Fruit fly (Drosophila melanogaster) whole organism, embryonic: ENCODE results near the gene MtnE.

Experiments
- ATbp ChIP-seq: fragments of 200-800 bp; sonication (Bioruptor generic); optimal IDR thresholded peaks from 2 replicates; lab custom pipeline; 2017; ENCODE audit warnings: missing biosample characterization, mild to moderate bottlenecking, missing genetic modification characterization, missing genetic modification reagents
- Adf1 ChIP-seq: fragments of 200-800 bp; sonication (Bioruptor generic); IDR thresholded peaks from 2 replicates; pipeline ENCODE4 v1.3.6; 2022; ENCODE audit warnings: missing biosample characterization, missing genetic modification characterization
- Awh ChIP-seq: fragments of 200-800 bp; sonication (Bioruptor generic); IDR thresholded peaks from 2 replicates; pipeline ENCODE4, ENCODE4 v1.3.6; 2022; ENCODE audit warnings: missing biosample characterization, missing genetic modification characterization
- CG10431 ChIP-seq: fragments of 200-800 bp; sonication (Bioruptor generic); optimal IDR thresholded peaks from 3 replicates; lab custom pipeline; 2018; ENCODE audit warnings: missing biosample characterization, mild to moderate bottlenecking, missing genetic modification characterization
- CG10543 ChIP-seq: fragments of 200-800 bp; sonication (Bioruptor generic); optimal IDR thresholded peaks from 3 replicates; lab custom pipeline; 2017; ENCODE audit warnings: missing biosample characterization, mild to moderate bottlenecking, missing genetic modification characterization, moderate library complexity
- CG11456 ChIP-seq: fragments of 200-800 bp; sonication (Bioruptor generic); IDR thresholded peaks from 3 replicates; pipeline ENCODE4 v1.3.6; 2022; ENCODE audit warnings: missing biosample characterization, missing genetic modification characterization
- CG1233 ChIP-seq: fragments of 200-800 bp; sonication (Bioruptor generic); optimal IDR thresholded peaks from 4 replicates; lab custom pipeline; 2018; ENCODE audit warnings: missing biosample characterization, mild to moderate bottlenecking, missing genetic modification characterization
- CG15514 ChIP-seq: fragments of 200-800 bp; sonication (Bioruptor generic); optimal IDR thresholded peaks from 3 replicates; lab custom pipeline; 2017; ENCODE audit warnings: missing biosample characterization, missing genetic modification characterization, mild to moderate bottlenecking, moderate library complexity, missing genetic modification reagents
- CG15696 ChIP-seq: fragments of 200-800 bp; sonication (Bioruptor generic); optimal IDR thresholded peaks from 2 replicates; lab custom pipeline; 2019; ENCODE audit warnings: missing biosample characterization, mild to moderate bottlenecking, missing genetic modification characterization, moderate library complexity
- CG1603 ChIP-seq: fragments of 200-800 bp; sonication (Bioruptor generic); optimal IDR thresholded peaks from 2 replicates; lab custom pipeline; 2019; ENCODE audit warnings: missing biosample characterization, mild to moderate bottlenecking, missing genetic modification characterization, moderate library complexity
- CG17912 ChIP-seq: fragments of 200-800 bp; sonication (Bioruptor generic); optimal IDR thresholded peaks from 2 replicates; lab custom pipeline; 2018; ENCODE audit warnings: missing biosample characterization, mild to moderate bottlenecking, missing genetic modification characterization
- CG2202 ChIP-seq: fragments of 200-800 bp; sonication (Bioruptor generic); optimal IDR thresholded peaks from 2 replicates; lab custom pipeline; 2018; ENCODE audit warnings: missing biosample characterization, mild to moderate bottlenecking, missing genetic modification characterization
- CG2678 ChIP-seq: fragments of 200-800 bp; sonication (Bioruptor generic); optimal IDR thresholded peaks from 3 replicates; lab custom pipeline; 2019; ENCODE audit warnings: missing biosample characterization, mild to moderate bottlenecking, missing genetic modification characterization, moderate library complexity
- CG32772 ChIP-seq: fragments of 200-800 bp; sonication (Bioruptor generic); IDR thresholded peaks from 2 replicates; pipeline ENCODE4 v1.3.6; 2022; ENCODE audit warnings: missing biosample characterization, missing genetic modification characterization
- CG33213 ChIP-seq: fragments of 200-800 bp; sonication (Bioruptor generic); optimal IDR thresholded peaks from 3 replicates; lab custom pipeline; 2016; ENCODE audit warnings: missing biosample characterization, missing genetic modification characterization
- CG33557 ChIP-seq: fragments of 200-800 bp; sonication (Bioruptor generic); optimal IDR thresholded peaks from 2 replicates; lab custom pipeline; 2019; ENCODE audit warnings: missing biosample characterization, mild to moderate bottlenecking, missing genetic modification characterization, moderate library complexity
- CG3407 ChIP-seq: fragments of 200-800 bp; sonication (Bioruptor generic); optimal IDR thresholded peaks from 2 replicates; lab custom pipeline; 2018; ENCODE audit warnings: missing biosample characterization, mild to moderate bottlenecking, missing genetic modification characterization
- CG34224 ChIP-seq: fragments of 200-800 bp; sonication (Bioruptor generic); IDR thresholded peaks from 3 replicates; pipeline ENCODE4 v1.3.6; 2022; ENCODE audit warnings: missing biosample characterization, missing genetic modification characterization; ENCODE audit not compliant: partially characterized antibody
- CG4282 ChIP-seq: fragments of 200-800 bp; sonication (Bioruptor generic); optimal IDR thresholded peaks from 2 replicates; lab custom pipeline; 2016; ENCODE audit warnings: missing biosample characterization, missing genetic modification characterization
- CG4707 ChIP-seq: fragments of 200-800 bp; sonication (Bioruptor generic); optimal IDR thresholded peaks from 2 replicates; lab custom pipeline; 2018; ENCODE audit warnings: missing biosample characterization, mild to moderate bottlenecking, missing genetic modification characterization, moderate library complexity
- CG5180 ChIP-seq: fragments of 200-800 bp; sonication (Bioruptor generic); optimal IDR thresholded peaks from 3 replicates; lab custom pipeline; 2017; ENCODE audit warnings: missing biosample characterization, missing genetic modification characterization, mild to moderate bottlenecking, moderate library complexity, missing genetic modification reagents
- CG6175 ChIP-seq: fragments of 200-800 bp; sonication (Bioruptor generic); IDR thresholded peaks from 3 replicates; pipeline ENCODE4 v1.3.6; 2022; ENCODE audit warnings: missing biosample characterization, missing genetic modification characterization
- CG8290 ChIP-seq, 3 experiments: fragments of 200-800 bp; sonication (Bioruptor generic); optimal IDR thresholded peaks; 2 replicates each; lab custom pipeline; 2016 to 2019; ENCODE audit warnings: missing biosample characterization in 3 of 3, missing genetic modification characterization in 3 of 3, mild to moderate bottlenecking in 2 of 3, moderate library complexity in 1 of 3
- CG8388 ChIP-seq: fragments of 200-800 bp; sonication (Bioruptor generic); optimal IDR thresholded peaks from 2 replicates; lab custom pipeline; 2019; ENCODE audit warnings: missing biosample characterization, mild to moderate bottlenecking, missing genetic modification characterization, moderate library complexity
- CrebB ChIP-seq: fragments of 200-800 bp; sonication (Bioruptor generic); optimal IDR thresholded peaks from 3 replicates; lab custom pipeline; 2018; ENCODE audit warnings: missing biosample characterization, mild to moderate bottlenecking, missing genetic modification characterization
- Dll ChIP-seq: fragments of 200-800 bp; sonication (Bioruptor generic); IDR thresholded peaks from 4 replicates; pipeline ENCODE4 v1.3.6; 2022; ENCODE audit warnings: missing biosample characterization, missing genetic modification characterization; ENCODE audit not compliant: partially characterized antibody
- Hey ChIP-seq: fragments of 200-800 bp; sonication (Bioruptor generic); optimal IDR thresholded peaks from 3 replicates; lab custom pipeline; 2018; ENCODE audit warnings: missing biosample characterization, mild to moderate bottlenecking, missing genetic modification characterization
- Hr3 ChIP-seq: fragments of 200-800 bp; sonication (Bioruptor generic); optimal IDR thresholded peaks from 3 replicates; lab custom pipeline; 2016; ENCODE audit warnings: missing biosample characterization, missing genetic modification characterization
- Hr51 ChIP-seq, 2 experiments: fragments of 200-800 bp; sonication (Bioruptor generic); optimal IDR thresholded peaks; 2 replicates in 1 of 2; 3 replicates in 1 of 2; lab custom pipeline; 2016 to 2018; ENCODE audit warnings: missing biosample characterization in 2 of 2, missing genetic modification characterization in 2 of 2, mild to moderate bottlenecking in 1 of 2, moderate library complexity in 1 of 2
- NFAT ChIP-seq: fragments of 200-800 bp; sonication (Bioruptor generic); IDR thresholded peaks from 2 replicates; pipeline ENCODE4 v1.3.6; 2022; ENCODE audit warnings: missing biosample characterization, missing genetic modification characterization
- YL-1 ChIP-seq: fragments of 200-800 bp; sonication (Bioruptor generic); optimal IDR thresholded peaks from 3 replicates; lab custom pipeline; 2017; ENCODE audit warnings: missing biosample characterization, mild to moderate bottlenecking, missing genetic modification characterization
- abd-A ChIP-seq: fragments of 200-800 bp; sonication (Bioruptor generic); optimal IDR thresholded peaks from 3 replicates; lab custom pipeline; 2019; ENCODE audit warnings: missing biosample characterization, mild to moderate bottlenecking, missing genetic modification characterization, moderate library complexity
- chinmo ChIP-seq: fragments of 200-800 bp; sonication (Bioruptor generic); IDR thresholded peaks from 4 replicates; pipeline ENCODE4 v1.3.6; 2022; ENCODE audit warnings: missing biosample characterization, missing genetic modification characterization; ENCODE audit not compliant: partially characterized antibody
- corto ChIP-seq: fragments of 200-800 bp; sonication (Bioruptor generic); optimal IDR thresholded peaks from 2 replicates; lab custom pipeline; 2016; ENCODE audit warnings: missing biosample characterization, mild to moderate bottlenecking, missing genetic modification characterization, moderate library complexity
- danr ChIP-seq: fragments of 200-800 bp; sonication (Bioruptor generic); IDR thresholded peaks from 2 replicates; pipeline ENCODE4 v1.3.6; 2022; ENCODE audit warnings: missing biosample characterization, missing genetic modification characterization
- exex ChIP-seq: fragments of 200-800 bp; sonication (Bioruptor generic); optimal IDR thresholded peaks from 4 replicates; lab custom pipeline; 2018; ENCODE audit warnings: missing biosample characterization, mild to moderate bottlenecking, missing genetic modification characterization, moderate library complexity
- gcm ChIP-seq: fragments of 200-800 bp; sonication (Bioruptor generic); optimal IDR thresholded peaks from 2 replicates; lab custom pipeline; 2019; ENCODE audit warnings: missing biosample characterization, mild to moderate bottlenecking, missing genetic modification characterization, moderate library complexity
- grn ChIP-seq: fragments of 200-800 bp; sonication (Bioruptor generic); optimal IDR thresholded peaks from 3 replicates; lab custom pipeline; 2017; ENCODE audit warnings: missing biosample characterization, missing genetic modification characterization
- gsb-n ChIP-seq: fragments of 200-800 bp; sonication (Bioruptor generic); optimal IDR thresholded peaks from 3 replicates; lab custom pipeline; 2018; ENCODE audit warnings: missing biosample characterization, mild to moderate bottlenecking, missing genetic modification characterization
- hbn ChIP-seq: fragments of 200-800 bp; sonication (Bioruptor generic); IDR thresholded peaks from 2 replicates; pipeline ENCODE4 v1.3.6; 2022; ENCODE audit warnings: missing biosample characterization, missing genetic modification characterization; ENCODE audit not compliant: partially characterized antibody
- insv ChIP-seq, 2 experiments: fragments of 200-800 bp; sonication (Bioruptor generic); optimal IDR thresholded peaks; 3 replicates each; lab custom pipeline; 2016 to 2018; ENCODE audit warnings: missing biosample characterization in 2 of 2, missing genetic modification characterization in 2 of 2
- klu ChIP-seq: fragments of 200-800 bp; sonication (Bioruptor generic); IDR thresholded peaks from 2 replicates; pipeline ENCODE4 v1.3.6; 2022; ENCODE audit warnings: missing biosample characterization, missing genetic modification characterization
- lbe ChIP-seq: fragments of 200-800 bp; sonication (Bioruptor generic); optimal IDR thresholded peaks from 2 replicates; lab custom pipeline; 2016; ENCODE audit warnings: missing biosample characterization, mild to moderate bottlenecking, missing genetic modification characterization
- rib ChIP-seq: fragments of 200-800 bp; sonication (Bioruptor generic); IDR thresholded peaks from 2 replicates; pipeline ENCODE4 v1.3.6; 2022; ENCODE audit warnings: missing biosample characterization, missing genetic modification characterization
- seq ChIP-seq: fragments of 200-800 bp; sonication (Bioruptor generic); IDR thresholded peaks from 2 replicates; pipeline ENCODE4 v1.3.6; 2022; ENCODE audit warnings: missing biosample characterization, missing genetic modification characterization
- trem ChIP-seq: fragments of 200-800 bp; optimal IDR thresholded peaks from 3 replicates; lab custom pipeline; 2019; ENCODE audit warnings: missing biosample characterization, mild to moderate bottlenecking, missing genetic modification characterization, moderate library complexity
- unpg ChIP-seq: fragments of 200-800 bp; sonication (Bioruptor generic); optimal IDR thresholded peaks from 3 replicates; lab custom pipeline; 2018; ENCODE audit warnings: missing biosample characterization, mild to moderate bottlenecking, missing genetic modification characterization, moderate library complexity
- yki ChIP-seq: fragments of >200 bp; optimal IDR thresholded peaks from 3 replicates; lab custom pipeline; 2018

Gene MtnE

DNA sequence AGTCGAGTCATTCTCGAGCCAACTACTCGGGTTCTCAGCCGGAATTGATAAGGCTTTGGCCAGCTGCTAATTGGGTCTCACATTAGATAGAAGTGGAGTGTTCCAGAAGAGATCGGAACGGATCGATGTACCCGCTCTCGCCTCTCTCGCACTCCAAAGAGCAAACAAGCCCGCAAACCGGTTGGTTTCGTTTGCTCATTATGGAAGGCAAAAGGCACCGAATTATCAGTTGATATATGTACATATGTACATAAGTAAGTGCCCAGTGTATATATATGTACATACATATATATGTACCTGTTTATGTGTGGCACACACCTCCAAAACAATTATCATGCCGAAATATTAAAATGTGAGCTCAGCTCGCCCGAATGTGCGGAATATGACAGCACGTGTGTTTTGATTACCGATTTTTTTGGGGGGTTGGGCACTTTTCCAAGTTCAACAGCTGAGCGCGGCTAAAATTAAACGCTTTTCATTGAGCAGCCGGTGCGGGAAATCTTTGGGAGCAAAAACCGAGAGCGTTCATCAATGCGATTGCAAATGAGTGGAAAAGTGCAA lies 21.3 kb upstream of the MtnE start (continued):
- TF ChIP-seq CG33213 (peak; percentile 17), klu (no peak), CG1603 (peak; percentile 56), Adf1 (GFP tag; lab: Robert Waterston, UW) (no peak), Dll (GFP tag; lab: Robert Waterston, UW) (peak; percentile 33; the same call in 1 of the 4 replicates), CrebB (tag; lab: Kevin White, UChicago) (peak; percentile 60), CG2202 (tag; lab: Kevin White, UChicago) (peak; percentile 36), CG8388 (GFP tag; lab: Kevin White, UChicago) (no peak), danr (GFP tag; lab: Robert Waterston, UW) (peak; percentile 33; the same call in 1 of the 2 replicates), grn (GFP tag; lab: Kevin White, UChicago) (peak; percentile 16), CG4707 (peak; percentile 46), CG32772 (no peak), CG10431 (GFP tag; lab: Kevin White, UChicago) (peak; percentile 52), NFAT (GFP tag; lab: Robert Waterston, UW) (no peak), Hr3 (GFP tag; lab: Kevin White, UChicago) (no peak), insv (GFP tag; optimal IDR thresholded peaks at IDR 0.05; lab: Kevin White, UChicago) (peak in 1 of 2 experiments; percentile 35), chinmo (GFP tag; lab: Robert Waterston, UW) (peak; percentile 87; the same call in 3 of the 4 replicates), CG11456 (GFP tag; lab: Robert Waterston, UW) (no peak), hbn (0 out of 2 replicates have a peak, but pooled peaks have one; percentile 35), CG5180 (GFP tag; lab: Kevin White, UChicago) (peak; percentile 89), CG10543 (GFP tag; lab: Kevin White, UChicago) (peak; percentile 95), CG8290 (GFP tag; optimal IDR thresholded peaks at IDR 0.05; lab: Kevin White, UChicago) (no peak), CG8290 (tag; optimal IDR thresholded peaks at IDR 0.05; lab: Kevin White, UChicago) (peak; percentile 66 to 88), corto (GFP tag; lab: Kevin White, UChicago) (peak; percentile 50), abd-A (peak; percentile 37), CG15696 (tag; lab: Kevin White, UChicago) (peak; percentile 64), Awh (GFP tag; lab: Robert Waterston, UW) (peak; percentile 35; the same call in 1 of the 2 replicates), lbe (GFP tag; lab: Kevin White, UChicago) (peak; percentile 55), gcm (peak; percentile 43), trem (no peak), CG1233 (GFP tag; lab: Kevin White, UChicago) (peak; percentile 82), seq (GFP tag; lab: Robert Waterston, UW) (no peak), CG3407 (GFP tag; lab: Kevin White, UChicago) (peak; percentile 51), exex (peak; percentile 84), YL-1 (GFP tag; lab: Kevin White, UChicago) (peak; percentile 30), gsb-n (tag; lab: Kevin White, UChicago) (peak; percentile 8), CG4282 (GFP tag; lab: Kevin White, UChicago) (peak; percentile 20), CG2678 (tag; lab: Kevin White, UChicago) (peak; percentile 10), CG15514 (GFP tag; lab: Kevin White, UChicago) (no peak), CG34224 (GFP tag; lab: Robert Waterston, UW) (peak; percentile 61; the same call in 2 of the 3 replicates), CG17912 (GFP tag; lab: Kevin White, UChicago) (peak; percentile 80), Hey (peak; percentile 68), Hr51 (GFP tag; optimal IDR thresholded peaks at IDR 0.05; lab: Kevin White, UChicago) (no peak), CG33557 (GFP tag; lab: Kevin White, UChicago) (peak; percentile 75), CG6175 (GFP tag; lab: Robert Waterston, UW) (no peak), yki (lab: Kevin White, UChicago) (no peak), unpg (peak; percentile 17), ATbp (peak; percentile 73), rib (GFP tag; lab: Robert Waterston, UW) (peak; percentile 41; the same call in 1 of the 2 replicates)
